Worm (Caenorhabditis elegans) whole organism, L2 larva: ENCODE data around the gene srj-44.

Source experiments
- Y55F3AM.14 ChIP-seq: fragments of 200-800 bp; sonication (Bioruptor generic); optimal IDR thresholded peaks from 2 replicates; lab custom pipeline; 2018; ENCODE audit warnings: mild to moderate bottlenecking, missing genetic modification characterization, missing compliant biosample characterization
- ZK546.5 ChIP-seq: sonication (generic microtip); optimal IDR thresholded peaks from 2 replicates; lab custom pipeline; 2017; ENCODE audit warnings: missing biosample characterization, missing genetic modification characterization
- aly-2 ChIP-seq: fragments of 150-350 bp; optimal IDR thresholded peaks from 2 replicates; lab custom pipeline; 2014; ENCODE audit warnings: missing biosample characterization, missing genetic modification characterization
- ama-1 ChIP-seq: fragments of 150-350 bp; optimal IDR thresholded peaks from 2 replicates; lab custom pipeline; 2018; ENCODE audit warnings: inconsistent platforms
- fos-1 ChIP-seq: fragments of 150-350 bp; optimal IDR thresholded peaks from 2 replicates; lab custom pipeline; 2014; ENCODE audit warnings: missing biosample characterization, missing genetic modification characterization
- mab-5 ChIP-seq: fragments of 150-350 bp; optimal IDR thresholded peaks from 2 replicates; lab custom pipeline; 2014; ENCODE audit warnings: missing biosample characterization, missing genetic modification characterization
- nhr-11 ChIP-seq: fragments of 150-350 bp; optimal IDR thresholded peaks from 2 replicates; lab custom pipeline; 2014; ENCODE audit warnings: missing biosample characterization, missing genetic modification characterization
- nhr-237 ChIP-seq: fragments of 150-350 bp; optimal IDR thresholded peaks from 2 replicates; lab custom pipeline; 2014; ENCODE audit warnings: missing biosample characterization, missing genetic modification characterization
- snpc-4 ChIP-seq: fragments of 150-350 bp; optimal IDR thresholded peaks from 2 replicates; lab custom pipeline; 2014; ENCODE audit warnings: missing biosample characterization, missing genetic modification characterization
- unc-39 ChIP-seq: fragments of 150-350 bp; optimal IDR thresholded peaks from 2 replicates; lab custom pipeline; 2014; ENCODE audit warnings: missing biosample characterization, missing genetic modification characterization
- unc-55 ChIP-seq: fragments of 150-350 bp; sonication (generic microtip); optimal IDR thresholded peaks from 3 replicates; lab custom pipeline; 2014; ENCODE audit warnings: missing biosample characterization, missing genetic modification reagents, missing genetic modification characterization
- unc-62 ChIP-seq: fragments of 150-350 bp; optimal IDR thresholded peaks from 2 replicates; lab custom pipeline; 2014; ENCODE audit warnings: missing biosample characterization, missing genetic modification reagents, missing genetic modification characterization
- zag-1 ChIP-seq: fragments of 150-350 bp; optimal IDR thresholded peaks from 2 replicates; lab custom pipeline; 2014; ENCODE audit warnings: missing biosample characterization, missing genetic modification characterization

DNA sequence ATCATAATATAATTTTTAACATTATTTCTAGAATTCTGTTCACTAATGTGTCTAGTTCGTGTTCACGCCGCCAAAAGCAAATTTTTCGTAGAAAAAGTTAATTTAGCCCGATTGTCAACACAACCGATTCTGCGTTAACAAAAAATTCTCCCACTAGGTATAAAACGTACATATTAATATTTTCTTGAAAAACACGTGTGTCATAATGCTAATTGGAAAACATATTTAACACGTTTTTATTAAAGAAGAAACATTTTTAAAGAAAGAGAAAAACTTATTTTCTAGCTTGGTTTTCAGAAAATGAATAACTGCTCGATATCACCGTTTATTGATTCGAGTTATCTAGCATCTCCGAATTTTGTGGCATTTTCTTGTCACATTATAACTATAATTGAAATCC, 24.5 kb upstream of the srj-44 start, which contains the start of gene srh-243:
- TF ChIP-seq unc-62 (no peak), unc-39 (no peak), ZK546.5 (tag; lab: Kevin White, UChicago) (no peak), ama-1 (lab: Kevin White, UChicago) (no peak), aly-2 (tag; lab: Kevin White, UChicago) (no peak), nhr-11 (tag; lab: Kevin White, UChicago) (no peak), zag-1 (tag; lab: Kevin White, UChicago) (no peak), Y55F3AM.14 (GFP tag; lab: Kevin White, UChicago) (no peak), fos-1 (no peak), unc-55 (GFP tag; lab: Kevin White, UChicago) (no peak), snpc-4 (tag; lab: Kevin White, UChicago) (no peak), mab-5 (no peak), nhr-237 (tag; lab: Kevin White, UChicago) (no peak)
